Worm (Caenorhabditis elegans) whole organism, L3 larva: ENCODE data around the gene T06E4.7.

Experiments
- ceh-16 ChIP-seq: sonication (generic microtip); optimal IDR thresholded peaks from 2 replicates; lab custom pipeline; 2017; ENCODE audit warnings: missing biosample characterization, missing genetic modification characterization
- ceh-9 ChIP-seq: sonication (generic microtip); optimal IDR thresholded peaks from 2 replicates; lab custom pipeline; 2018; ENCODE audit warnings: missing biosample characterization, missing genetic modification characterization
- fkh-10 ChIP-seq: sonication (generic microtip); optimal IDR thresholded peaks from 2 replicates; lab custom pipeline; 2017; ENCODE audit warnings: missing biosample characterization, missing genetic modification reagents, missing genetic modification characterization
- nhr-12 ChIP-seq: fragments of 150-350 bp; optimal IDR thresholded peaks from 2 replicates; lab custom pipeline; 2014; ENCODE audit warnings: missing biosample characterization, missing genetic modification characterization
- nhr-237 ChIP-seq: fragments of 150-350 bp; optimal IDR thresholded peaks from 2 replicates; lab custom pipeline; 2014; ENCODE audit warnings: missing biosample characterization, missing genetic modification characterization
- nhr-25 ChIP-seq: sonication (generic microtip); optimal IDR thresholded peaks from 2 replicates; lab custom pipeline; 2017; ENCODE audit warnings: missing biosample characterization, missing genetic modification characterization
- nhr-77 ChIP-seq: fragments of 150-350 bp; optimal IDR thresholded peaks from 2 replicates; lab custom pipeline; 2014; ENCODE audit warnings: missing biosample characterization, missing genetic modification characterization

- no peak for TF ChIP-seq nhr-12 (tag; lab: Kevin White, UChicago)
- no peak for TF ChIP-seq ceh-16
- TF ChIP-seq nhr-77 (tag; lab: Kevin White, UChicago) = no peak
- TF ChIP-seq fkh-10 (GFP tag; lab: Kevin White, UChicago) = no peak
- no peak for TF ChIP-seq nhr-237 (tag; lab: Kevin White, UChicago)
- no peak for TF ChIP-seq nhr-25 (tag; lab: Kevin White, UChicago)
- TF ChIP-seq ceh-9 = no peak
These were observed 37.6 kb upstream of the T06E4.7 start for ce11 chrV:9588574-9588973.
